Worm (Caenorhabditis elegans) whole organism, midembryonic: ENCODE results near the gene sqv-6.

Source experiments
- cog-1 ChIP-seq: sonication (generic microtip); optimal IDR thresholded peaks from 2 replicates; lab custom pipeline; 2016; ENCODE audit warnings: missing genetic modification characterization, missing compliant biosample characterization
- flt-1 ChIP-seq: fragments of 200-800 bp; sonication (Bioruptor generic); IDR thresholded peaks from 2 replicates; pipeline ENCODE4 v1.3.6; 2022; ENCODE audit warnings: missing genetic modification characterization, missing compliant biosample characterization
- klf-2 ChIP-seq: fragments of 200-800 bp; sonication (Bioruptor generic); conservative IDR thresholded peaks from 2 replicates; pipeline ENCODE4 v1.3.6; 2022; ENCODE audit warnings: missing genetic modification reagents, missing genetic modification characterization, missing compliant biosample characterization
- tab-1 ChIP-seq: fragments of 200-800 bp; sonication (Bioruptor generic); IDR thresholded peaks from 2 replicates; pipeline ENCODE4 v1.3.6; 2022; ENCODE audit warnings: missing genetic modification characterization, missing compliant biosample characterization
- ztf-29 ChIP-seq: fragments of 200-800 bp; sonication (Bioruptor generic); IDR thresholded peaks from 2 replicates; pipeline ENCODE4 v1.3.6; 2022; ENCODE audit warnings: missing genetic modification reagents, missing genetic modification characterization, missing compliant biosample characterization

ce11 chrV:1013637-1014036, 49.0 kb upstream of the sqv-6 start:
- TF ChIP-seq klf-2: no peak
- TF ChIP-seq ztf-29: no peak
- TF ChIP-seq tab-1 (GFP tag; lab: Robert Waterston, UW): no peak
- TF ChIP-seq flt-1 (GFP tag; lab: Robert Waterston, UW): no peak
- TF ChIP-seq cog-1: no peak
